Worm (Caenorhabditis elegans): Measurements from ENCODE around the gene str-252.

DNA sequence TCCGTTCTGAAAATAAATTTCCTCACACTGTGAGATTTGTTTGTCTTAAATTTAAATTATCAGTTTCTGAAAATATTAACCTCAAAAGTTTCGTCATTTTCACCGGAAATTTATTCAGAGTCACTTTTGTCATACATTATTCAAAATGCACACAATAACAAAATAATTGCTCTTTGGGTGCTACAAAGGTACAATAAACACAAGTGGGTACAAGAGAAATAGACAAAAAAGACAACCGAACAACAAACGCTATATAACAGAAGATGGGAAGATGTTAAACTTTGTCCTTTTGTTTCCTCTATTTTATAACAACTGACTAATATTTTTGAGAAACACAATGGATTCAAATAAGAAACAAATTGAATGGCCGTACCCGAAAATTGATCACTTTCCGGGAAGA, 46.7 kb upstream of the str-252 start:
- TF ChIP-seq ets-7 (tag; optimal IDR thresholded peaks at IDR 0.05) = no peak
- no peak for TF ChIP-seq scrt-1 (GFP tag; IDR thresholded peaks at IDR 0.05)
- no peak for TF ChIP-seq ama-1 (optimal IDR thresholded peaks at IDR 0.05)
- TF ChIP-seq tbx-11 (GFP tag; IDR thresholded peaks at IDR 0.05) = no peak
- TF ChIP-seq hnd-1 (tag; optimal IDR thresholded peaks at IDR 0.05) = no peak
- TF ChIP-seq hmbx-1 (tag; optimal IDR thresholded peaks at IDR 0.05) = no peak
- TF ChIP-seq pes-1 (GFP tag; IDR thresholded peaks at IDR 0.05) = no peak
- TF ChIP-seq F13C5.2 (tag; optimal IDR thresholded peaks at IDR 0.05) = no peak
- TF ChIP-seq aly-1 (tag; optimal IDR thresholded peaks at IDR 0.05) = no peak

Data from whole organism, early embryonic.